Worm (Caenorhabditis elegans) whole organism, mixed stage, embryonic: ENCODE data around the gene M106.8.
A peak's percentile ranks its signal among the peaks of the same experiment; 100 is the strongest.

Experiments
- M03D4.4 ChIP-seq: sonication (generic microtip); optimal IDR thresholded peaks from 2 replicates; lab custom pipeline; 2017; ENCODE audit warnings: mild to moderate bottlenecking, missing genetic modification characterization, missing compliant biosample characterization
- bed-3 ChIP-seq: fragments of 200-800 bp; sonication (Bioruptor generic); optimal IDR thresholded peaks from 3 replicates; lab custom pipeline; 2018; ENCODE audit warnings: mild to moderate bottlenecking, missing genetic modification characterization, moderate library complexity, missing compliant biosample characterization
- blmp-1 ChIP-seq: fragments of 150-350 bp; optimal IDR thresholded peaks from 2 replicates; lab custom pipeline; 2014; ENCODE audit warnings: missing biosample characterization, missing genetic modification characterization
- ceh-39 ChIP-seq: fragments of 150-350 bp; optimal IDR thresholded peaks from 2 replicates; lab custom pipeline; 2014; ENCODE audit warnings: missing biosample characterization, missing genetic modification characterization
- ceh-43 ChIP-seq: fragments of 200-800 bp; sonication (Bioruptor generic); optimal IDR thresholded peaks from 2 replicates; lab custom pipeline; 2018; ENCODE audit warnings: mild to moderate bottlenecking, missing genetic modification characterization, moderate library complexity, missing compliant biosample characterization
- ceh-83 ChIP-seq: fragments of 200-800 bp; sonication (Bioruptor generic); optimal IDR thresholded peaks from 2 replicates; lab custom pipeline; 2018; ENCODE audit warnings: mild to moderate bottlenecking, missing genetic modification characterization, missing compliant biosample characterization
- ces-1 ChIP-seq: fragments of 150-350 bp; optimal IDR thresholded peaks from 2 replicates; lab custom pipeline; 2014; ENCODE audit warnings: missing biosample characterization, missing genetic modification reagents, missing genetic modification characterization
- cnd-1 ChIP-seq: fragments of 200-800 bp; sonication (Bioruptor generic); optimal IDR thresholded peaks from 2 replicates; lab custom pipeline; 2018; ENCODE audit warnings: mild to moderate bottlenecking, missing genetic modification characterization, missing compliant biosample characterization
- drap-1 ChIP-seq: fragments of 200-800 bp; sonication (Bioruptor generic); optimal IDR thresholded peaks from 3 replicates; lab custom pipeline; 2018; ENCODE audit warnings: mild to moderate bottlenecking, missing genetic modification characterization, missing compliant biosample characterization
- elt-1 ChIP-seq: sonication (generic microtip); optimal IDR thresholded peaks from 2 replicates; lab custom pipeline; 2017; ENCODE audit warnings: missing genetic modification characterization, mild to moderate bottlenecking, missing compliant biosample characterization, antibody characterized with exemption, moderate library complexity, borderline replicate concordance; ENCODE audit not compliant: insufficient read depth
- elt-3 ChIP-seq: fragments of 150-350 bp; optimal IDR thresholded peaks from 2 replicates; lab custom pipeline; 2014; ENCODE audit warnings: missing biosample characterization, missing genetic modification characterization
- flh-1 ChIP-seq: fragments of 200-800 bp; sonication (Bioruptor generic); optimal IDR thresholded peaks from 2 replicates; lab custom pipeline; 2018; ENCODE audit warnings: mild to moderate bottlenecking, missing genetic modification characterization, moderate library complexity, missing compliant biosample characterization
- ham-2 ChIP-seq: fragments of 200-800 bp; sonication (Bioruptor generic); optimal IDR thresholded peaks from 2 replicates; lab custom pipeline; 2018; ENCODE audit warnings: mild to moderate bottlenecking, missing genetic modification characterization, missing compliant biosample characterization
- hlh-1 ChIP-seq: fragments of 150-350 bp; optimal IDR thresholded peaks from 2 replicates; lab custom pipeline; 2014; ENCODE audit warnings: missing biosample characterization, missing genetic modification reagents, missing genetic modification characterization
- lin-13 ChIP-seq: fragments of 150-350 bp; optimal IDR thresholded peaks from 2 replicates; lab custom pipeline; 2014; ENCODE audit warnings: missing biosample characterization, missing genetic modification characterization
- lin-32 ChIP-seq: fragments of 200-800 bp; sonication (Bioruptor generic); optimal IDR thresholded peaks from 2 replicates; lab custom pipeline; 2018; ENCODE audit warnings: mild to moderate bottlenecking, missing genetic modification characterization, missing compliant biosample characterization
- lsy-2 ChIP-seq: fragments of 150-350 bp; optimal IDR thresholded peaks from 2 replicates; lab custom pipeline; 2014; ENCODE audit warnings: missing biosample characterization, missing genetic modification characterization
- mab-5 ChIP-seq: fragments of 150-350 bp; optimal IDR thresholded peaks from 2 replicates; lab custom pipeline; 2014; ENCODE audit warnings: missing biosample characterization, missing genetic modification characterization
- mep-1 ChIP-seq: fragments of 150-350 bp; optimal IDR thresholded peaks from 2 replicates; lab custom pipeline; 2017; ENCODE audit warnings: missing biosample characterization, missing genetic modification reagents, missing genetic modification characterization, inconsistent platforms
- mls-2 ChIP-seq: sonication (generic microtip); optimal IDR thresholded peaks from 2 replicates; lab custom pipeline; 2016; ENCODE audit warnings: mild to moderate bottlenecking, missing genetic modification characterization, moderate library complexity, missing compliant biosample characterization
- nhr-12 ChIP-seq: fragments of 150-350 bp; optimal IDR thresholded peaks from 2 replicates; lab custom pipeline; 2014; ENCODE audit warnings: missing biosample characterization, missing genetic modification characterization
- nhr-2 ChIP-seq: fragments of 150-350 bp; optimal IDR thresholded peaks from 2 replicates; lab custom pipeline; 2014; ENCODE audit warnings: missing biosample characterization, missing genetic modification characterization
- nhr-237 ChIP-seq: fragments of 150-350 bp; optimal IDR thresholded peaks from 2 replicates; lab custom pipeline; 2014; ENCODE audit warnings: missing biosample characterization, missing genetic modification characterization
- nhr-28 ChIP-seq: fragments of 150-350 bp; optimal IDR thresholded peaks from 2 replicates; lab custom pipeline; 2014; ENCODE audit warnings: missing biosample characterization, missing genetic modification characterization
- nhr-76 ChIP-seq: sonication (generic microtip); optimal IDR thresholded peaks from 2 replicates; lab custom pipeline; 2017; ENCODE audit warnings: missing biosample characterization, missing genetic modification characterization
- pha-4 ChIP-seq: fragments of 150-350 bp; optimal IDR thresholded peaks from 2 replicates; lab custom pipeline; 2018; ENCODE audit warnings: missing biosample characterization, missing genetic modification reagents, missing genetic modification characterization
- sem-2 ChIP-seq: fragments of 200-800 bp; sonication (Bioruptor generic); optimal IDR thresholded peaks from 2 replicates; lab custom pipeline; 2018; ENCODE audit warnings: mild to moderate bottlenecking, missing genetic modification characterization, missing compliant biosample characterization
- snpc-4 ChIP-seq: fragments of 150-350 bp; optimal IDR thresholded peaks from 2 replicates; lab custom pipeline; 2014; ENCODE audit warnings: missing biosample characterization, missing genetic modification characterization
- sptf-1 ChIP-seq: sonication (generic microtip); optimal IDR thresholded peaks from 2 replicates; lab custom pipeline; 2017; ENCODE audit warnings: mild to moderate bottlenecking, missing genetic modification characterization, moderate library complexity, missing compliant biosample characterization
- tbx-8 ChIP-seq: fragments of 200-800 bp; sonication (Bioruptor generic); optimal IDR thresholded peaks from 2 replicates; lab custom pipeline; 2018; ENCODE audit warnings: mild to moderate bottlenecking, missing genetic modification characterization, moderate library complexity, missing compliant biosample characterization
- unc-120 ChIP-seq: sonication (generic microtip); optimal IDR thresholded peaks from 2 replicates; lab custom pipeline; 2017; ENCODE audit warnings: missing genetic modification characterization, missing compliant biosample characterization; ENCODE audit not compliant: poor library complexity, severe bottlenecking
- unc-39 ChIP-seq: fragments of 150-350 bp; optimal IDR thresholded peaks from 2 replicates; lab custom pipeline; 2014; ENCODE audit warnings: missing biosample characterization, missing genetic modification characterization
- unc-62 ChIP-seq: fragments of 150-350 bp; optimal IDR thresholded peaks from 2 replicates; lab custom pipeline; 2014; ENCODE audit warnings: missing biosample characterization, missing genetic modification reagents, missing genetic modification characterization
- zip-8 ChIP-seq: fragments of 150-350 bp; optimal IDR thresholded peaks from 2 replicates; lab custom pipeline; 2014; ENCODE audit warnings: missing biosample characterization, missing genetic modification characterization
- ztf-11 ChIP-seq: fragments of 150-350 bp; optimal IDR thresholded peaks from 2 replicates; lab custom pipeline; 2014; ENCODE audit warnings: missing biosample characterization, missing genetic modification characterization

The M106.8 gene

DNA sequence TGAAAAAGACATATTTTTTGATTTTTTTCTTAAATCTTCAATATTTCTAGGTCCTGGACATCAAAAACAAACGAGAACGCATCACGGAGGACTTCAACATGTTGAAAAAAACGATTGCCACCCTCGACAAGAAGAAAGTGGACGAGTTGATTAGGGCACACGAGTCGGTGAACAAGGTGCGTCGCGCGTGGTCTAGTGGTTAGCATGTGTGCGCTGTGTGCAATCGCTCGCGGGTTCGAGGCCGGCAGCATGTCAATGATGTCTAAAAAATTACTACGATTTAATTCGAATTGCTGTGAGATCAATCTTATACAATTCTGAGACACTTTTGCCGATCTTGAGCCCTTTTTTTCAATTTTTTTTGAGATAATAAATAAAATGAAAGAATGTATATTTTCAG is 3.4 kb downstream of the M106.8 start (continued):
- TF ChIP-seq M03D4.4 (tag; lab: Kevin White, UChicago) (peak; percentile 95), elt-3 (no peak), ztf-11 (tag; lab: Kevin White, UChicago) (peak; percentile 49)

- TF ChIP-seq lsy-2 (tag; lab: Kevin White, UChicago) (no peak), elt-1 (no peak), ces-1 (GFP tag; lab: Kevin White, UChicago) (no peak), mab-5 (tag; lab: Kevin White, UChicago) (no peak), sem-2 (GFP tag; lab: Kevin White, UChicago) (no peak), unc-62 (GFP tag; lab: Kevin White, UChicago) (no peak), nhr-2 (tag; lab: Kevin White, UChicago) (no peak), nhr-76 (no peak), sptf-1 (tag; lab: Kevin White, UChicago) (no peak)
Measured at ce11 chrII:10838550-10838949, 4.9 kb downstream of the M106.8 start.

DNA sequence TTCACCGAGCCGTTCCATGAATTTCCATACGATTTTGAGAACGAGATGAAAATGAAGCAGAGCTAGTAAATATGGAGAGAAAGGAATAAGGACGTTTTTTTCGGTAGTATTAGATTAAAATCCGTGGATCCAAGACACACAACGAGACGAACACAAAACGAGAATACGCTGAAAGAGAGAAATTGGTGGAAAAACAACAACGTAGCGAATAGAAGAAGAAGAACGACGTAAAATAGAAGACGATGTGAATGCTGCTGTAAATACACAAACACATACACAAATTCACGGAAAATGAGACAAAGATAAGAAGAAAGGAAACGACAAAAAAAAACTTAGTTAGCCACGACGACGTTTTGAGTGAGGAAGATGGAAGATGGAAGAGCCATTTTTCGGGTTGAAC is 8.7 kb downstream of the M106.8 start:
- TF ChIP-seq sem-2 (GFP tag; lab: Kevin White, UChicago) = no peak
- TF ChIP-seq hlh-1 (tag; lab: Kevin White, UChicago) = no peak
- no peak for TF ChIP-seq unc-39 (tag; lab: Kevin White, UChicago)
- TF ChIP-seq unc-62 (GFP tag; lab: Kevin White, UChicago) = no peak
- no peak for TF ChIP-seq lsy-2 (tag; lab: Kevin White, UChicago)

DNA sequence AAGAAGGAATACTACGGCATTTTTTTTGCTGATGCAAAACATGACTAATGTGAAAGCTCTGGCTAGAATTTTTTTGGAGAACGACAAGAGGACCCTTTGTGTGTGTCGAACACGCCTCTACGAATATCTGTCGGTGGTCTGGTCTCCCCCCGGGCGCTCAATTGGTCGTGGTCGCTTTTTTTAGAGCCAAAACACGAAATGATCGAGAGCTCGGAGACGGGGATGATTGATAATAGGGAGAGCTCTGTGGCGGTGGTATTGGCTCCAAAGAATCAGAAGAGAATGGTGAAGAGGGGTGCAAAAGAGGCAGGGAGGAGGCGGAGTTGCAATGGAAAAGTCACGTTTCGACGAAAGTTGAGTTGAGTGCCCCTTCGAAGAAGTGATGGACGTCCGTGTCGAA is 13.9 kb downstream of the M106.8 start:
- no peak for TF ChIP-seq bed-3 (GFP tag; lab: Kevin White, UChicago)
- TF ChIP-seq mls-2 (tag; lab: Kevin White, UChicago) = no peak
- TF ChIP-seq hlh-1 (tag; lab: Kevin White, UChicago) = no peak
- TF ChIP-seq zip-8 = no peak

DNA sequence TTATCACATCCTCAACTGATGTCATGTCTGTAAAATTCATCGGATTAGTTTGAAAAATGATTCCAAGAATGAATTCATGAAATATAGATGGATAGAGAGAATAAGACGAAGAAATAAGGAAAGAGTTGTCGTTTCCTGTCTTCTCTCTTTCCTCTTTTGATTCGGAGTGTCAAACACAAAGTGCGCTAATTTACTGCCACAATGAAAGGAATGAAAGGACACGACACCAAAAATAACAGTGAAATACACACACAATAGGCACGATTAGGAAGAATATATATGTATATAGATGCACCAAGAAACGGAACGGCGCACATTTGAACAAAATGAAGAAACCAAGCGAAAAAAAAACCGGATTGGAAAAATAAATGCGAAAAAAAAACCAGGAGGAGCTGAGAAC is 14.3 kb downstream of the M106.8 start, which contains the start of gene VM106R.1:
Gene VM106R.1, minus strand, starts transcription at position 101 of the 400 bp plus-strand sequence.
- TF ChIP-seq nhr-2 (tag; lab: Kevin White, UChicago) (no peak), nhr-76 (no peak), unc-39 (tag; lab: Kevin White, UChicago) (no peak), nhr-237 (tag; lab: Kevin White, UChicago) (no peak), lsy-2 (tag; lab: Kevin White, UChicago) (no peak), sptf-1 (tag; lab: Kevin White, UChicago) (no peak), zip-8 (no peak), unc-120 (tag; lab: Kevin White, UChicago) (no peak), tbx-8 (GFP tag; lab: Kevin White, UChicago) (no peak), snpc-4 (no peak), unc-62 (GFP tag; lab: Kevin White, UChicago) (no peak), hlh-1 (tag; lab: Kevin White, UChicago) (no peak), elt-3 (no peak), lin-13 (tag; lab: Kevin White, UChicago) (no peak)

- TF ChIP-seq lin-13 (tag; lab: Kevin White, UChicago) = peak; percentile 45
- no peak for TF ChIP-seq mab-5 (tag; lab: Kevin White, UChicago)
- TF ChIP-seq mep-1 (tag; lab: Kevin White, UChicago) = peak; percentile 65
- no peak for TF ChIP-seq zip-8
- no peak for TF ChIP-seq ceh-43 (GFP tag; lab: Kevin White, UChicago)
- no peak for TF ChIP-seq ztf-11 (tag; lab: Kevin White, UChicago)
- TF ChIP-seq sptf-1 (tag; lab: Kevin White, UChicago) = peak; percentile 34
- no peak for TF ChIP-seq nhr-2 (tag; lab: Kevin White, UChicago)
- no peak for TF ChIP-seq ham-2
- peak; percentile 29 for TF ChIP-seq hlh-1 (tag; lab: Kevin White, UChicago)
- TF ChIP-seq lsy-2 (tag; lab: Kevin White, UChicago) = peak; percentile 65
- no peak for TF ChIP-seq mls-2 (tag; lab: Kevin White, UChicago)
- TF ChIP-seq flh-1 = no peak
- peak; percentile 37 for TF ChIP-seq ces-1 (GFP tag; lab: Kevin White, UChicago)
- TF ChIP-seq ceh-39 (tag; lab: Kevin White, UChicago) = peak; percentile 14
- TF ChIP-seq nhr-28 (tag; lab: Kevin White, UChicago) = no peak
- TF ChIP-seq cnd-1 = no peak
- TF ChIP-seq elt-3 = no peak
- peak; percentile 36 for TF ChIP-seq drap-1 (GFP tag; lab: Kevin White, UChicago)
- TF ChIP-seq tbx-8 (GFP tag; lab: Kevin White, UChicago) = no peak
- no peak for TF ChIP-seq unc-39 (tag; lab: Kevin White, UChicago)
- peak; percentile 5 for TF ChIP-seq unc-62 (GFP tag; lab: Kevin White, UChicago)
- no peak for TF ChIP-seq elt-1
- no peak for TF ChIP-seq blmp-1 (tag; lab: Kevin White, UChicago)
- no peak for TF ChIP-seq ceh-83 (GFP tag; lab: Kevin White, UChicago)
- peak; percentile 24 for TF ChIP-seq M03D4.4 (tag; lab: Kevin White, UChicago)
- TF ChIP-seq unc-120 (tag; lab: Kevin White, UChicago) = no peak
- no peak for TF ChIP-seq snpc-4
- peak; percentile 16 for TF ChIP-seq pha-4
- TF ChIP-seq lin-32 (GFP tag; lab: Kevin White, UChicago) = no peak
- no peak for TF ChIP-seq bed-3 (GFP tag; lab: Kevin White, UChicago)
- peak; percentile 12 for TF ChIP-seq nhr-237 (tag; lab: Kevin White, UChicago)
- TF ChIP-seq sem-2 (GFP tag; lab: Kevin White, UChicago) = no peak
- TF ChIP-seq nhr-76 = no peak
- TF ChIP-seq nhr-12 (tag; lab: Kevin White, UChicago) = no peak
- TF ChIP-seq, all 35 proteins: peak for 12
Measured at ce11 chrII:10824046-10824445, 19.4 kb downstream of the M106.8 start, which contains the start of the genes R06F6.12 and mix-1. Gene R06F6.12, minus strand, starts transcription at chrII:10824081. Gene mix-1, plus strand, starts transcription at chrII:10824246.
